Fruit fly (Drosophila melanogaster): ENCODE data around the gene dsb.

Gene dsb

DNA sequence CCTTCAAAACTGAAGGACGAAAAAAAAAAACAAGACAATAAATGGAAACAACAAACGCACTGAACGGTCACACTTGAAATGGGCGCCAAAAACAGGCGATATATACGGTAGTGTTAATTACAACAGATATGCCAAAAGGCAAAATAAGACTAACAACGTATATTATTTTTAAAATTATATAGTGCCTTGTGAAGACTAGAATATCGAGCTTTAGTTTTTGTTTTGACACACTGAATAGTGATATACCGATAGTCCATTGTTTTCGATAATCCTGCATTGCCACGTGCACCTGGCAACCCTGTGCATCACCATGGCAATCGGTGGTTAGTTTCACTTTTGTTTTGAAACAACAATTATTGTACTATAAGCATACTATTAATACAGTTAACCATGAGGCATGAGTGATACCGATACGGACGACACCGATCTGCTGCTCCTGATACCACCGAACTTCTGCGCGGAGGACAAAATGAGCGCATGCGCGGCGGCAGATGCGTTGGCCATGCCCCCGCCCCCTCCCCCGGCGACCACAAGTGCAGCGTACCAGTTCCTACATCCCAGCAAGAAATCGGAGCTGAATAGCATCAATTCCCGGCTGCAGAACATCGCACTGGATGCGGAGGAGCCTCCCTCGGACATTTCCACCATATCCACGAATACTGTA, 37.6 kb upstream of the dsb start, which contains the start of the genes mu2 and Cnb (continued):
- TF ChIP-seq Bgb (GFP tag; IDR thresholded peaks at IDR 0.05; ENCODE audit: partially characterized antibody) (peak; percentile 67; the same call in 1 of the 2 replicates), bcd (GFP tag; optimal IDR thresholded peaks at IDR 0.05) (no peak), Poxn (GFP tag; IDR thresholded peaks at IDR 0.05) (no peak), HLH54F (GFP tag; optimal IDR thresholded peaks at IDR 0.05) (peak; percentile 20), jigr1 (GFP tag; IDR thresholded peaks at IDR 0.05) (no peak), CG12071 (GFP tag; optimal IDR thresholded peaks at IDR 0.05) (no peak), Ets65A (GFP tag) (peak; percentile 59), CG4854 (GFP tag; optimal IDR thresholded peaks at IDR 0.05) (no peak), CG13775 (GFP tag; optimal IDR thresholded peaks at IDR 0.05) (peak; percentile 35), pzg (GFP tag; optimal IDR thresholded peaks at IDR 0.05) (peak; percentile 59), D19B (GFP tag; optimal IDR thresholded peaks at IDR 0.05) (no peak), Dp (GFP tag; optimal IDR thresholded peaks at IDR 0.05) (peak; percentile 73), Dek (tag; optimal IDR thresholded peaks at IDR 0.05) (no peak), bbx (GFP tag; IDR thresholded peaks at IDR 0.05; ENCODE audit: partially characterized antibody) (peak; percentile 62), Sox100B (GFP tag; optimal IDR thresholded peaks at IDR 0.05) (no peak), Abd-B (GFP tag; optimal IDR thresholded peaks at IDR 0.05) (peak; percentile 31), YL-1 (GFP tag; optimal IDR thresholded peaks at IDR 0.05) (peak; percentile 68), CG11398 (GFP tag; optimal IDR thresholded peaks at IDR 0.05) (no peak), vnd (GFP tag; IDR thresholded peaks at IDR 0.05; ENCODE audit: partially characterized antibody) (peak; percentile 72), ewg (GFP tag; optimal IDR thresholded peaks at IDR 0.05) (peak; percentile 86), Sry-δ (GFP tag; optimal IDR thresholded peaks at IDR 0.05) (peak; percentile 73), Dref (GFP tag; IDR thresholded peaks at IDR 0.05) (peak; percentile 68), CG11695 (GFP tag; IDR thresholded peaks at IDR 0.05) (no peak), fu2 (GFP tag; optimal IDR thresholded peaks at IDR 0.05) (peak; percentile 19), CG9727 (GFP tag; optimal IDR thresholded peaks at IDR 0.05) (peak; percentile 30), CG2199 (GFP tag; IDR thresholded peaks at IDR 0.05) (no peak), CG2116 (GFP tag; optimal IDR thresholded peaks at IDR 0.05) (peak; percentile 74), prd (optimal IDR thresholded peaks at IDR 0.05) (no peak), prd (GFP tag; IDR thresholded peaks at IDR 0.05) (0 out of 3 replicates have a peak, but pooled peaks have one; percentile 18), CG15696 (tag; optimal IDR thresholded peaks at IDR 0.05) (no peak), CG9797 (GFP tag; optimal IDR thresholded peaks at IDR 0.05) (peak; percentile 83), nerfin-2 (GFP tag; IDR thresholded peaks at IDR 0.05; ENCODE audit: partially characterized antibody) (peak; percentile 60; the same call in 1 of the 2 replicates), eyg (GFP tag; optimal IDR thresholded peaks at IDR 0.05) (no peak), row (GFP tag; IDR thresholded peaks at IDR 0.05) (peak; percentile 89), Bdp1 (GFP tag; optimal IDR thresholded peaks at IDR 0.05) (peak; percentile 10), Drgx (GFP tag; IDR thresholded peaks at IDR 0.05) (no peak), Dip3 (GFP tag; optimal IDR thresholded peaks at IDR 0.05) (peak; percentile 15), CG9932 (GFP tag; IDR thresholded peaks at IDR 0.05) (peak; percentile 73), CoRest (tag; optimal IDR thresholded peaks at IDR 0.05) (no peak), cg (GFP tag; optimal IDR thresholded peaks at IDR 0.05) (no peak), CG7839 (tag; optimal IDR thresholded peaks at IDR 0.05) (no peak), NFAT (GFP tag; IDR thresholded peaks at IDR 0.05) (0 out of 2 replicates have a peak, but pooled peaks have one; percentile 44), zfh2 (GFP tag; optimal IDR thresholded peaks at IDR 0.05) (peak; percentile 43), CG14441 (GFP tag; IDR thresholded peaks at IDR 0.05) (0 out of 2 replicates have a peak, but pooled peaks have one; percentile 18), CG4617 (GFP tag; optimal IDR thresholded peaks at IDR 0.05; ENCODE audit: borderline replicate concordance) (peak; percentile 67), Max (GFP tag; optimal IDR thresholded peaks at IDR 0.05) (peak; percentile 10), crol (GFP tag; IDR thresholded peaks at IDR 0.05) (peak; percentile 96), unc-4 (GFP tag; IDR thresholded peaks at IDR 0.05; ENCODE audit: partially characterized antibody) (peak; percentile 79), ken (GFP tag; IDR thresholded peaks at IDR 0.05) (no peak), chif (GFP tag; optimal IDR thresholded peaks at IDR 0.05) (no peak)

Measured in whole organism, embryonic.